Fruit fly (Drosophila melanogaster): ENCODE data around the gene btn.

Gene btn

DNA sequence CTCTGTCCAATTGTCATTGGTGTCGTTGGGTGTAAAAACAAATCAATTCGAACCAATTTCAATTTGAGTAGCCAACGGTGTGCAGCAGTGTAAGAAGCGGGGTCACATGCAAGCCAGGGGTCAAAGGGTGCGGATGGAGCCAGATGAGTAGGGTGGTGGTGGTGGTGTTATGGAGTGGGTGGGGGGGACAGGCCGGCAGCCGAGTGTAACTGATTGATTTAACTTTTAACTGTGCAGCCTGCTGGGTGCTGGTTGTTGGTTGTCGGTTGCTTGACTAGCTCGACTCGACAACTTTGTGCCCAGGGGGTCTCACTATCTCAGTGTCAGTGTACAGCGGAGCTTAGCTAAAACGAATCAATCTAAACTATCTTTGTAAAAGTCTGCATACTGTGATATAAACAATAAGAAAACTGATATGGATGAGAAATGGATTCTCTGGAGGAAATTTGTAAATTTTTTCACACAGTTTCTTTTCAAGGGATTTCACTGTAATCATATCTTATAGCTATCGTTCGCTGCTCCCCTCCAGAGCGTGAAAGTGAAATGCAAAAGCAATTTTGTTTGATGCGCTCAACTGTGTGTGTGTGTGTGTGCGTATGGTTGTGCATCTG is 11.0 kb upstream of the btn start (continued):
- TF ChIP-seq CG9727 (GFP tag; optimal IDR thresholded peaks at IDR 0.05) = peak; percentile 35
- no peak for TF ChIP-seq Vsx1 (GFP tag; optimal IDR thresholded peaks at IDR 0.05)
- no peak for TF ChIP-seq eve (GFP tag; optimal IDR thresholded peaks at IDR 0.05)
- peak; percentile 75 for TF ChIP-seq H2.0 (GFP tag; IDR thresholded peaks at IDR 0.05)
- TF ChIP-seq CG10267 (tag; optimal IDR thresholded peaks at IDR 0.05) = no peak
- TF ChIP-seq esg (GFP tag; conservative IDR thresholded peaks at IDR 0.05) = peak; percentile 70
- no peak for TF ChIP-seq sr (GFP tag; IDR thresholded peaks at IDR 0.05)
- peak; percentile 15 for TF ChIP-seq CG3163 (GFP tag; optimal IDR thresholded peaks at IDR 0.05)
- TF ChIP-seq Eip74EF (GFP tag; optimal IDR thresholded peaks at IDR 0.05) = no peak
- TF ChIP-seq pita (GFP tag; optimal IDR thresholded peaks at IDR 0.05) = no peak
- TF ChIP-seq CG11504 (tag; optimal IDR thresholded peaks at IDR 0.05) = no peak
- no peak for TF ChIP-seq TFAM (GFP tag; optimal IDR thresholded peaks at IDR 0.05)
- peak; percentile 77 for TF ChIP-seq CG14667 (GFP tag; IDR thresholded peaks at IDR 0.05)
- no peak for TF ChIP-seq NC2α (GFP tag; optimal IDR thresholded peaks at IDR 0.05)
- TF ChIP-seq nau (GFP tag; optimal IDR thresholded peaks at IDR 0.05) = no peak
- no peak for TF ChIP-seq CG4617 (GFP tag; optimal IDR thresholded peaks at IDR 0.05; ENCODE audit: borderline replicate concordance)
- TF ChIP-seq CG6654 (GFP tag; optimal IDR thresholded peaks at IDR 0.05) = no peak
- no peak for TF ChIP-seq Bteb2 (GFP tag; optimal IDR thresholded peaks at IDR 0.05)
- TF ChIP-seq croc (GFP tag; conservative IDR thresholded peaks at IDR 0.05) = peak; percentile 74
- TF ChIP-seq ranshi (GFP tag; IDR thresholded peaks at IDR 0.05) = peak; percentile 83
- TF ChIP-seq CG16863 (GFP tag; optimal IDR thresholded peaks at IDR 0.05) = peak; percentile 70
- TF ChIP-seq Med (GFP tag) = peak; percentile 93
- TF ChIP-seq lola (GFP tag; optimal IDR thresholded peaks at IDR 0.05) = no peak
- no peak for TF ChIP-seq zen2 (GFP tag; IDR thresholded peaks at IDR 0.05; ENCODE audit: partially characterized antibody)
- no peak for TF ChIP-seq Fer2 (tag; optimal IDR thresholded peaks at IDR 0.05)
- TF ChIP-seq CG14014 (GFP tag; IDR thresholded peaks at IDR 0.05) = peak; percentile 76
- no peak for TF ChIP-seq vfl (GFP tag; optimal IDR thresholded peaks at IDR 0.05)
- TF ChIP-seq CG6689 (GFP tag; IDR thresholded peaks at IDR 0.05) = peak; percentile 77
- peak; percentile 72 for TF ChIP-seq Aef1 (GFP tag; IDR thresholded peaks at IDR 0.05)
- TF ChIP-seq CG8944 (GFP tag; optimal IDR thresholded peaks at IDR 0.05) = peak; percentile 56
- peak; percentile 67 for TF ChIP-seq CG4820 (GFP tag; optimal IDR thresholded peaks at IDR 0.05)
- TF ChIP-seq wdn (GFP tag; IDR thresholded peaks at IDR 0.05) = no peak
- peak; percentile 79 for TF ChIP-seq Ada2b (GFP tag; IDR thresholded peaks at IDR 0.05)
- TF ChIP-seq Myb (GFP tag; optimal IDR thresholded peaks at IDR 0.05) = peak; percentile 29
- TF ChIP-seq CG10979 (tag; optimal IDR thresholded peaks at IDR 0.05) = peak; percentile 77
- peak; percentile 73 for TF ChIP-seq CG30403 (GFP tag; optimal IDR thresholded peaks at IDR 0.05)
- TF ChIP-seq Tbp (GFP tag; optimal IDR thresholded peaks at IDR 0.05) = no peak
- TF ChIP-seq Hr3 (GFP tag; optimal IDR thresholded peaks at IDR 0.05) = peak; percentile 52
- TF ChIP-seq Opbp (GFP tag; IDR thresholded peaks at IDR 0.05; ENCODE audit: partially characterized antibody) = no peak
- TF ChIP-seq Doc3 (GFP tag; IDR thresholded peaks at IDR 0.05; ENCODE audit: partially characterized antibody) = no peak
- no peak for TF ChIP-seq gcm2 (GFP tag; optimal IDR thresholded peaks at IDR 0.05)
- TF ChIP-seq bowl (GFP tag; IDR thresholded peaks at IDR 0.05) = 0 out of 2 replicates have a peak, but pooled peaks have one; percentile 10
- peak; percentile 79 for TF ChIP-seq nmo (GFP tag; optimal IDR thresholded peaks at IDR 0.05)
- no peak for TF ChIP-seq Poxn (GFP tag; IDR thresholded peaks at IDR 0.05)
- TF ChIP-seq HLH3B (GFP tag; IDR thresholded peaks at IDR 0.05) = peak; percentile 85
- no peak for TF ChIP-seq CG12942 (GFP tag; optimal IDR thresholded peaks at IDR 0.05)
- no peak for TF ChIP-seq bigmax (GFP tag; optimal IDR thresholded peaks at IDR 0.05)
- TF ChIP-seq CG13775 (GFP tag; optimal IDR thresholded peaks at IDR 0.05) = peak; percentile 7
- peak; percentile 46 for TF ChIP-seq Fer1 (GFP tag; optimal IDR thresholded peaks at IDR 0.05)
- no peak for TF ChIP-seq rib (GFP tag; IDR thresholded peaks at IDR 0.05)

Data from whole organism, embryonic.